Fruit fly (Drosophila melanogaster): ENCODE data around the gene Ilp8.

The Ilp8 gene

DNA sequence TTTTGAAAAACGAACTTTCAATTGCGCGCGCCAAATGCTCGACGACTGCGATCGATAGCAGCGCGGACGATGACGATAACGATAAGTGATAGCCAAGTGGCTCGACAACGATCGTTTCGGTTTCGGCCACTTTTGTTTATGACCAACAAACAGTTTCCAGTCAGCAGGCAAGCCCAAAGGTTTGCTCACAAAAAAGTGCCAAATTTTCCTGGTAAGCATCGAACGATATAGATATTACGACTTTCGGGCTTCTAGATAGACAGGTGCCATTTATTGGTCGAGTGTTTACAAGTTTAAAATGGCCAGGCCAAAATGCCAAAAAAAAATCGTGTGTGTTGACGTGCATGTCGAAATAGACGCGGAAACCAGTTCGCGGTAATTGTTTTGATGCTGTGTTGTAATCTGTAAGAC lies 23.6 kb upstream of the Ilp8 start, which contains the start of gene CG7724 (continued):
- TF ChIP-seq CG9817 (tag; optimal IDR thresholded peaks at IDR 0.05) (no peak), org-1 (GFP tag; optimal IDR thresholded peaks at IDR 0.05) (no peak), PHDP (tag; optimal IDR thresholded peaks at IDR 0.05) (peak; percentile 39), CG8478 (optimal IDR thresholded peaks at IDR 0.05) (no peak), Meics (GFP tag; optimal IDR thresholded peaks at IDR 0.05) (no peak), fd64A (GFP tag; optimal IDR thresholded peaks at IDR 0.05) (no peak), row (GFP tag; IDR thresholded peaks at IDR 0.05) (no peak), CG33557 (GFP tag; optimal IDR thresholded peaks at IDR 0.05) (no peak), CG6683 (GFP tag; optimal IDR thresholded peaks at IDR 0.05) (no peak), Nf-YC (tag; optimal IDR thresholded peaks at IDR 0.05) (no peak), phol (tag; optimal IDR thresholded peaks at IDR 0.05) (no peak), CG8944 (GFP tag; optimal IDR thresholded peaks at IDR 0.05) (no peak), pb (GFP tag; optimal IDR thresholded peaks at IDR 0.05) (no peak), CG1529 (GFP tag; optimal IDR thresholded peaks at IDR 0.05) (no peak), shn (GFP tag; optimal IDR thresholded peaks at IDR 0.05) (no peak), CG8388 (GFP tag; optimal IDR thresholded peaks at IDR 0.05) (no peak), vnd (GFP tag; IDR thresholded peaks at IDR 0.05; ENCODE audit: partially characterized antibody) (peak; percentile 80; the same call in 2 of the 3 replicates), zen (tag; optimal IDR thresholded peaks at IDR 0.05) (no peak), Pdp1 (GFP tag; optimal IDR thresholded peaks at IDR 0.05) (peak in 1 of 2 experiments; percentile 22), ab (GFP tag; optimal IDR thresholded peaks at IDR 0.05) (no peak), MBD-R2 (GFP tag; IDR thresholded peaks at IDR 0.05) (peak; percentile 39; the same call in 1 of the 2 replicates), CG13624 (GFP tag; optimal IDR thresholded peaks at IDR 0.05) (no peak), dmrt11E (tag; optimal IDR thresholded peaks at IDR 0.05) (no peak), trh (GFP tag; optimal IDR thresholded peaks at IDR 0.05) (no peak), CG30020 (tag; optimal IDR thresholded peaks at IDR 0.05) (no peak), tio (GFP tag; optimal IDR thresholded peaks at IDR 0.05) (no peak), zfh2 (GFP tag; optimal IDR thresholded peaks at IDR 0.05) (no peak), bsh (GFP tag; optimal IDR thresholded peaks at IDR 0.05) (no peak), gem (tag; optimal IDR thresholded peaks at IDR 0.05) (no peak), CG11723 (GFP tag; optimal IDR thresholded peaks at IDR 0.05) (no peak), CG4404 (GFP tag; IDR thresholded peaks at IDR 0.05) (no peak), CG18262 (tag; optimal IDR thresholded peaks at IDR 0.05) (no peak), HHEX (GFP tag; optimal IDR thresholded peaks at IDR 0.05) (no peak), lola (GFP tag; optimal IDR thresholded peaks at IDR 0.05) (no peak), HmgZ (tag; optimal IDR thresholded peaks at IDR 0.05) (peak; percentile 35), ro (GFP tag; IDR thresholded peaks at IDR 0.05) (no peak), toy (GFP tag; IDR thresholded peaks at IDR 0.05) (no peak), D (optimal IDR thresholded peaks at IDR 0.05) (no peak), D (GFP tag; optimal IDR thresholded peaks at IDR 0.05) (no peak), ase (GFP tag; IDR thresholded peaks at IDR 0.05) (peak; percentile 16; the same call in 1 of the 3 replicates), wdn (GFP tag; IDR thresholded peaks at IDR 0.05) (no peak), CG32767 (GFP tag; IDR thresholded peaks at IDR 0.05) (no peak), Usf (GFP tag; optimal IDR thresholded peaks at IDR 0.05) (no peak), her (GFP tag; optimal IDR thresholded peaks at IDR 0.05) (peak; percentile 26), Jarid2 (GFP tag; optimal IDR thresholded peaks at IDR 0.05) (peak; percentile 31), unpg (GFP tag; optimal IDR thresholded peaks at IDR 0.05) (no peak), nmo (GFP tag; optimal IDR thresholded peaks at IDR 0.05) (no peak), CG10321 (GFP tag; IDR thresholded peaks at IDR 0.05) (no peak), pan (optimal IDR thresholded peaks at IDR 0.05) (no peak), pan (GFP tag; optimal IDR thresholded peaks at IDR 0.05 in 1 of 2, IDR thresholded peaks at IDR 0.05 in 1 of 2) (no peak), CG1024 (GFP tag; IDR thresholded peaks at IDR 0.05) (no peak), Hr3 (GFP tag; optimal IDR thresholded peaks at IDR 0.05) (no peak)
